Fruit fly (Drosophila melanogaster) whole organism, embryonic: ENCODE results near the gene CG31778.
A peak's percentile ranks its signal among the peaks of the same experiment; 100 is the strongest.

ENCODE experiments used
- Bteb2 ChIP-seq: fragments of 200-800 bp; sonication (Bioruptor generic); optimal IDR thresholded peaks from 2 replicates; lab custom pipeline; 2016; ENCODE audit warnings: missing biosample characterization, missing genetic modification characterization
- CG10147 ChIP-seq: fragments of 200-800 bp; sonication (Bioruptor generic); optimal IDR thresholded peaks from 2 replicates; lab custom pipeline; 2019; ENCODE audit warnings: missing biosample characterization, mild to moderate bottlenecking, missing genetic modification characterization, moderate library complexity
- CG10274 ChIP-seq: fragments of 200-800 bp; sonication (Bioruptor generic); optimal IDR thresholded peaks from 3 replicates; lab custom pipeline; 2017; ENCODE audit warnings: missing biosample characterization, mild to moderate bottlenecking, missing genetic modification characterization
- CG10321 ChIP-seq: fragments of 200-800 bp; sonication (Bioruptor generic); IDR thresholded peaks from 2 replicates; pipeline ENCODE4 v1.3.6; 2022; ENCODE audit warnings: missing biosample characterization, missing genetic modification characterization
- CG10462 ChIP-seq: fragments of 200-800 bp; sonication (Bioruptor generic); optimal IDR thresholded peaks from 2 replicates; lab custom pipeline; 2016; ENCODE audit warnings: missing biosample characterization, missing genetic modification characterization
- CG10543 ChIP-seq: fragments of 200-800 bp; sonication (Bioruptor generic); optimal IDR thresholded peaks from 3 replicates; lab custom pipeline; 2017; ENCODE audit warnings: missing biosample characterization, mild to moderate bottlenecking, missing genetic modification characterization, moderate library complexity
- CG11504 ChIP-seq: fragments of 200-800 bp; sonication (Bioruptor generic); optimal IDR thresholded peaks from 3 replicates; lab custom pipeline; 2019; ENCODE audit warnings: missing biosample characterization, mild to moderate bottlenecking, missing genetic modification characterization, moderate library complexity
- CG13287 ChIP-seq: fragments of 200-800 bp; sonication (Bioruptor generic); IDR thresholded peaks from 2 replicates; pipeline ENCODE4 v1.3.6; 2022; ENCODE audit warnings: missing biosample characterization, missing genetic modification characterization; ENCODE audit not compliant: partially characterized antibody
- CG15269 ChIP-seq: fragments of 200-800 bp; sonication (Bioruptor generic); optimal IDR thresholded peaks from 2 replicates; lab custom pipeline; 2018; ENCODE audit warnings: missing biosample characterization, mild to moderate bottlenecking, missing genetic modification characterization, moderate library complexity
- CG1647 ChIP-seq: fragments of 200-800 bp; sonication (Bioruptor generic); optimal IDR thresholded peaks from 3 replicates; lab custom pipeline; 2016; ENCODE audit warnings: missing biosample characterization, missing genetic modification characterization
- CG1792 ChIP-seq: fragments of 200-800 bp; sonication (Bioruptor generic); optimal IDR thresholded peaks from 2 replicates; lab custom pipeline; 2016; ENCODE audit warnings: missing biosample characterization, missing genetic modification characterization
- CG2712 ChIP-seq: fragments of 200-800 bp; optimal IDR thresholded peaks from 3 replicates; lab custom pipeline; 2019; ENCODE audit warnings: missing biosample characterization, mild to moderate bottlenecking, missing genetic modification characterization, moderate library complexity
- CG30403 ChIP-seq: fragments of 200-800 bp; sonication (Bioruptor generic); optimal IDR thresholded peaks from 3 replicates; lab custom pipeline; 2016; ENCODE audit warnings: missing biosample characterization, missing genetic modification characterization
- CG30431 ChIP-seq: fragments of 200-800 bp; sonication (Bioruptor generic); optimal IDR thresholded peaks from 2 replicates; lab custom pipeline; 2017; ENCODE audit warnings: missing biosample characterization, missing genetic modification characterization
- CG3726 ChIP-seq: fragments of 200-800 bp; sonication (Bioruptor generic); IDR thresholded peaks from 3 replicates; pipeline ENCODE4, ENCODE4 v1.3.6; 2022; ENCODE audit warnings: missing biosample characterization, missing genetic modification characterization
- CG3838 ChIP-seq: fragments of 200-800 bp; sonication (Bioruptor generic); optimal IDR thresholded peaks from 3 replicates; lab custom pipeline; 2016; ENCODE audit warnings: missing biosample characterization, missing genetic modification characterization
- CG4282 ChIP-seq: fragments of 200-800 bp; sonication (Bioruptor generic); optimal IDR thresholded peaks from 2 replicates; lab custom pipeline; 2016; ENCODE audit warnings: missing biosample characterization, missing genetic modification characterization
- CG5245 ChIP-seq: fragments of 200-800 bp; sonication (Bioruptor generic); optimal IDR thresholded peaks from 3 replicates; lab custom pipeline; 2016; ENCODE audit warnings: missing biosample characterization, missing genetic modification characterization
- CG6854 ChIP-seq: fragments of 200-800 bp; sonication (Bioruptor generic); optimal IDR thresholded peaks from 3 replicates; lab custom pipeline; 2017; ENCODE audit warnings: missing biosample characterization, mild to moderate bottlenecking, missing genetic modification characterization
- CG7745 ChIP-seq: fragments of 200-800 bp; sonication (Bioruptor generic); optimal IDR thresholded peaks from 2 replicates; lab custom pipeline; 2018; ENCODE audit warnings: missing biosample characterization, mild to moderate bottlenecking, missing genetic modification characterization, moderate library complexity
- CG9437 ChIP-seq: fragments of 200-800 bp; sonication (Bioruptor generic); optimal IDR thresholded peaks from 2 replicates; lab custom pipeline; 2018; ENCODE audit warnings: missing biosample characterization, mild to moderate bottlenecking, missing genetic modification characterization
- Chrac-16 ChIP-seq: fragments of 200-800 bp; sonication (Bioruptor generic); optimal IDR thresholded peaks from 3 replicates; lab custom pipeline; 2016; ENCODE audit warnings: missing biosample characterization, missing genetic modification characterization
- Doc2 ChIP-seq: fragments of 200-800 bp; sonication (Bioruptor generic); IDR thresholded peaks from 2 replicates; pipeline ENCODE4 v1.3.6; 2022; ENCODE audit warnings: missing biosample characterization, missing genetic modification characterization
- Ets97D ChIP-seq: fragments of 200-800 bp; sonication (Bioruptor generic); optimal IDR thresholded peaks from 3 replicates; lab custom pipeline; 2016; ENCODE audit warnings: missing biosample characterization, missing genetic modification characterization
- MBD-R2 ChIP-seq: fragments of 200-800 bp; sonication (Bioruptor generic); IDR thresholded peaks from 2 replicates; pipeline ENCODE4 v1.3.6; 2022; ENCODE audit warnings: missing biosample characterization, missing genetic modification characterization
- Mes4 ChIP-seq: fragments of 200-800 bp; sonication (Bioruptor generic); optimal IDR thresholded peaks from 2 replicates; lab custom pipeline; 2016; ENCODE audit warnings: missing biosample characterization, missing genetic modification characterization
- Rfx ChIP-seq: fragments of 200-800 bp; sonication (Bioruptor generic); IDR thresholded peaks from 2 replicates; pipeline ENCODE4 v1.3.6; 2022; ENCODE audit warnings: missing biosample characterization, missing genetic modification characterization
- Scr ChIP-seq: fragments of 200-800 bp; sonication (Bioruptor generic); IDR thresholded peaks from 2 replicates; pipeline ENCODE4 v1.3.6; 2022; ENCODE audit warnings: missing biosample characterization, missing genetic modification characterization; ENCODE audit not compliant: partially characterized antibody
- Sin3A ChIP-seq: fragments of >200 bp; optimal IDR thresholded peaks from 2 replicates; lab custom pipeline; 2018
- Sry-δ ChIP-seq: fragments of 200-800 bp; sonication (Bioruptor generic); optimal IDR thresholded peaks from 2 replicates; lab custom pipeline; 2016; ENCODE audit warnings: missing biosample characterization, missing genetic modification characterization
- ash1 ChIP-seq: fragments of 200-800 bp; sonication (Bioruptor generic); optimal IDR thresholded peaks from 2 replicates; lab custom pipeline; 2018; ENCODE audit warnings: missing biosample characterization, mild to moderate bottlenecking, missing genetic modification characterization
- bab2 ChIP-seq: fragments of 200-800 bp; sonication (Bioruptor generic); optimal IDR thresholded peaks from 2 replicates; lab custom pipeline; 2016; ENCODE audit warnings: missing biosample characterization, missing genetic modification characterization
- btn ChIP-seq: fragments of 200-800 bp; sonication (Bioruptor generic); optimal IDR thresholded peaks from 2 replicates; lab custom pipeline; 2016; ENCODE audit warnings: missing biosample characterization, missing genetic modification characterization
- gcm2 ChIP-seq: fragments of 200-800 bp; sonication (Bioruptor generic); optimal IDR thresholded peaks from 2 replicates; lab custom pipeline; 2016; ENCODE audit warnings: missing biosample characterization, missing genetic modification characterization
- ham ChIP-seq: fragments of 200-800 bp; sonication (Bioruptor generic); IDR thresholded peaks from 2 replicates; pipeline ENCODE4 v1.3.6; 2022; ENCODE audit warnings: missing biosample characterization, missing genetic modification characterization
- her ChIP-seq: fragments of 200-800 bp; sonication (Bioruptor generic); optimal IDR thresholded peaks from 2 replicates; lab custom pipeline; 2016; ENCODE audit warnings: missing biosample characterization, missing genetic modification characterization
- inv ChIP-seq: fragments of 200-800 bp; sonication (Bioruptor generic); IDR thresholded peaks from 2 replicates; pipeline ENCODE4 v1.3.6; 2022; ENCODE audit warnings: missing biosample characterization, missing genetic modification characterization; ENCODE audit not compliant: partially characterized antibody
- jumu ChIP-seq: fragments of 200-800 bp; sonication (Bioruptor generic); optimal IDR thresholded peaks from 3 replicates; lab custom pipeline; 2016; ENCODE audit warnings: missing biosample characterization, missing genetic modification characterization
- lmd ChIP-seq: fragments of 200-800 bp; sonication (Bioruptor generic); IDR thresholded peaks from 2 replicates; pipeline ENCODE4 v1.3.6; 2022; ENCODE audit warnings: missing biosample characterization, missing genetic modification characterization
- nau ChIP-seq: fragments of 200-800 bp; sonication (Bioruptor generic); optimal IDR thresholded peaks from 3 replicates; lab custom pipeline; 2017; ENCODE audit warnings: missing biosample characterization, mild to moderate bottlenecking, missing genetic modification characterization, missing genetic modification reagents
- p53 ChIP-seq: fragments of 200-800 bp; sonication (Bioruptor generic); optimal IDR thresholded peaks from 2 replicates; lab custom pipeline; 2016; ENCODE audit warnings: missing biosample characterization, missing genetic modification characterization
- pum ChIP-seq: fragments of 200-800 bp; sonication (Bioruptor generic); optimal IDR thresholded peaks from 2 replicates; lab custom pipeline; 2016; ENCODE audit warnings: missing biosample characterization, missing genetic modification characterization
- sens ChIP-seq: fragments of 200-800 bp; sonication (Bioruptor generic); peaks from one replicate; lab custom pipeline; 2016; ENCODE audit warnings: missing biosample characterization, missing genetic modification characterization
- sens-2 ChIP-seq: fragments of 200-800 bp; sonication (Bioruptor generic); IDR thresholded peaks from 2 replicates; pipeline ENCODE4 v1.3.6; 2022; ENCODE audit warnings: missing biosample characterization, missing genetic modification characterization
- slou ChIP-seq: fragments of 200-800 bp; sonication (Bioruptor generic); optimal IDR thresholded peaks from 3 replicates; lab custom pipeline; 2016; ENCODE audit warnings: missing biosample characterization, missing genetic modification characterization
- sqz ChIP-seq: fragments of 200-800 bp; sonication (Bioruptor generic); optimal IDR thresholded peaks from 3 replicates; lab custom pipeline; 2018; ENCODE audit warnings: missing biosample characterization, mild to moderate bottlenecking, missing genetic modification characterization
- ssp ChIP-seq: fragments of 200-800 bp; sonication (Bioruptor generic); IDR thresholded peaks from 2 replicates; pipeline ENCODE4 v1.3.6; 2022; ENCODE audit warnings: missing biosample characterization, missing genetic modification characterization
- sug ChIP-seq: fragments of 200-800 bp; optimal IDR thresholded peaks from 2 replicates; lab custom pipeline; 2019; ENCODE audit warnings: missing biosample characterization, mild to moderate bottlenecking, missing genetic modification characterization, moderate library complexity
- toy ChIP-seq: fragments of 200-800 bp; sonication (Bioruptor generic); IDR thresholded peaks from 2 replicates; pipeline ENCODE4 v1.3.6; 2022; ENCODE audit warnings: missing biosample characterization, missing genetic modification characterization
- tx ChIP-seq: fragments of 200-800 bp; sonication (Bioruptor generic); optimal IDR thresholded peaks from 2 replicates; lab custom pipeline; 2016; ENCODE audit warnings: missing biosample characterization, missing genetic modification characterization
- wek ChIP-seq: fragments of 200-800 bp; sonication (Bioruptor generic); optimal IDR thresholded peaks from 3 replicates; lab custom pipeline; 2018; ENCODE audit warnings: missing biosample characterization, mild to moderate bottlenecking, missing genetic modification characterization, moderate library complexity
- z ChIP-seq: fragments of 200-800 bp; sonication (Bioruptor generic); IDR thresholded peaks from 3 replicates; pipeline ENCODE4 v1.3.6; 2022; ENCODE audit warnings: missing biosample characterization, missing genetic modification characterization
- zf30C ChIP-seq: fragments of 200-800 bp; sonication (Bioruptor generic); optimal IDR thresholded peaks from 3 replicates; lab custom pipeline; 2018; ENCODE audit warnings: missing biosample characterization, mild to moderate bottlenecking, missing genetic modification characterization

Gene CG31778

dm6 chr2L:3703260-3703659 lies 2.0 kb downstream of the CG31778 start, which contains the start of gene CG2816 (continued):
- TF ChIP-seq toy (GFP tag; lab: Robert Waterston, UW) (no peak), CG1792 (GFP tag; lab: Kevin White, UChicago) (no peak), Sry-δ (GFP tag; lab: Kevin White, UChicago) (no peak), tx (GFP tag; lab: Kevin White, UChicago) (peak; percentile 37), CG1647 (GFP tag; lab: Kevin White, UChicago) (no peak), CG15269 (tag; lab: Kevin White, UChicago) (peak; percentile 79), CG10147 (GFP tag; lab: Kevin White, UChicago) (no peak), wek (no peak), Chrac-16 (GFP tag; lab: Kevin White, UChicago) (peak; percentile 60), ssp (GFP tag; lab: Robert Waterston, UW) (no peak), CG10462 (GFP tag; lab: Kevin White, UChicago) (no peak), slou (GFP tag; lab: Kevin White, UChicago) (peak; percentile 14), CG10321 (0 out of 2 replicates have a peak, but pooled peaks have one; percentile 13), sens (GFP tag; lab: Kevin White, UChicago) (peak; percentile 78), MBD-R2 (GFP tag; lab: Robert Waterston, UW) (peak; percentile 18; the same call in 1 of the 2 replicates), Scr (GFP tag; lab: Robert Waterston, UW) (no peak), inv (GFP tag; lab: Robert Waterston, UW) (no peak), CG30431 (GFP tag; lab: Kevin White, UChicago) (peak; percentile 6), CG13287 (GFP tag; lab: Robert Waterston, UW) (no peak), jumu (GFP tag; lab: Kevin White, UChicago) (peak; percentile 54), CG5245 (GFP tag; lab: Kevin White, UChicago) (no peak), p53 (GFP tag; lab: Kevin White, UChicago) (no peak), CG4282 (peak; percentile 75), CG3726 (GFP tag; lab: Robert Waterston, UW) (peak; percentile 64; the same call in 1 of the 3 replicates), CG10543 (GFP tag; lab: Kevin White, UChicago) (peak; percentile 69), lmd (peak; percentile 92), nau (GFP tag; lab: Kevin White, UChicago) (no peak), CG7745 (tag; lab: Kevin White, UChicago) (no peak), Sin3A (lab: Kevin White, UChicago) (no peak), CG2712 (tag; lab: Kevin White, UChicago) (no peak), Rfx (GFP tag; lab: Robert Waterston, UW) (peak; percentile 98), ash1 (GFP tag; lab: Kevin White, UChicago) (no peak), btn (GFP tag; lab: Kevin White, UChicago) (no peak), sqz (GFP tag; lab: Kevin White, UChicago) (no peak), CG6854 (no peak), CG30403 (GFP tag; lab: Kevin White, UChicago) (peak; percentile 80), pum (peak; percentile 23), ham (GFP tag; lab: Robert Waterston, UW) (peak; percentile 23; the same call in 1 of the 2 replicates), CG10274 (GFP tag; lab: Kevin White, UChicago) (peak; percentile 88), Doc2 (GFP tag; lab: Robert Waterston, UW) (no peak), bab2 (peak; percentile 0), zf30C (GFP tag; lab: Kevin White, UChicago) (no peak), her (GFP tag; lab: Kevin White, UChicago) (peak; percentile 84), CG3838 (GFP tag; lab: Kevin White, UChicago) (no peak), Bteb2 (GFP tag; lab: Kevin White, UChicago) (no peak), Ets97D (GFP tag; lab: Kevin White, UChicago) (no peak), sug (tag; lab: Kevin White, UChicago) (peak; percentile 59), CG9437 (GFP tag; lab: Kevin White, UChicago) (peak; percentile 16), sens-2 (GFP tag; lab: Robert Waterston, UW) (no peak), Mes4 (GFP tag; lab: Kevin White, UChicago) (no peak), gcm2 (GFP tag; lab: Kevin White, UChicago) (no peak), z (GFP tag; lab: Robert Waterston, UW) (no peak), CG11504 (tag; lab: Kevin White, UChicago) (peak; percentile 55)
